Worm (Caenorhabditis elegans) whole organism, young adult: Measurements from ENCODE around the gene str-246.
A peak's percentile ranks its signal among the peaks of the same experiment; 100 is the strongest.
"Not testable (repeated sequence)": the region's sequence is repeated elsewhere in the genome, so short reads cannot be mapped to it uniquely, and the experiment has no call there.

Source experiments
- B0035.1 ChIP-seq: sonication (generic microtip); optimal IDR thresholded peaks from 2 replicates; lab custom pipeline; 2016; ENCODE audit warnings: missing genetic modification characterization, mild to moderate bottlenecking, missing compliant biosample characterization, missing genotype, missing genetic modification reagents
- F23B12.7 ChIP-seq: sonication (generic microtip); optimal IDR thresholded peaks from 2 replicates; lab custom pipeline; 2017; ENCODE audit warnings: missing genetic modification characterization, mild to moderate bottlenecking, missing compliant biosample characterization, antibody characterized with exemption, moderate library complexity; ENCODE audit not compliant: insufficient read depth
- F37B4.10 ChIP-seq: fragments of 200-800 bp; sonication (Bioruptor generic); IDR thresholded peaks from 2 replicates; pipeline ENCODE4 v1.3.6; 2022; ENCODE audit warnings: missing genetic modification characterization, missing compliant biosample characterization
- F39B2.1 ChIP-seq: fragments of 200-800 bp; sonication (Bioruptor generic); IDR thresholded peaks from 2 replicates; pipeline ENCODE4 v1.3.6; 2022; ENCODE audit warnings: missing genetic modification reagents, missing genetic modification characterization, missing compliant biosample characterization
- T26A5.8 ChIP-seq: sonication (generic microtip); optimal IDR thresholded peaks from 2 replicates; lab custom pipeline; 2016; ENCODE audit warnings: missing genetic modification characterization, missing compliant biosample characterization
- Y79H2A.3 ChIP-seq: fragments of 200-800 bp; sonication (Bioruptor generic); conservative IDR thresholded peaks from 2 replicates; pipeline ENCODE4 v1.3.6; 2022; ENCODE audit warnings: missing genetic modification reagents, missing genetic modification characterization, missing compliant biosample characterization
- Y95B8A.8 ChIP-seq: fragments of 200-800 bp; sonication (Bioruptor generic); IDR thresholded peaks from 2 replicates; pipeline ENCODE4 v1.3.6; 2022; ENCODE audit warnings: missing genetic modification reagents, missing genetic modification characterization, missing compliant biosample characterization
- akir-1 ChIP-seq: fragments of 200-800 bp; sonication (Bioruptor generic); optimal IDR thresholded peaks from 2 replicates; lab custom pipeline; 2018; ENCODE audit warnings: mild to moderate bottlenecking, missing genetic modification characterization, moderate library complexity, missing compliant biosample characterization
- atf-7 ChIP-seq: sonication (generic microtip); optimal IDR thresholded peaks from 2 replicates; lab custom pipeline; 2017; ENCODE audit warnings: mild to moderate bottlenecking, missing genetic modification characterization, missing compliant biosample characterization
- attf-3 ChIP-seq: fragments of 200-800 bp; sonication (Bioruptor generic); conservative IDR thresholded peaks from 2 replicates; pipeline ENCODE4 v1.3.6; 2022; ENCODE audit warnings: missing genetic modification reagents, missing genetic modification characterization, missing compliant biosample characterization
- attf-5 ChIP-seq: fragments of 200-800 bp; sonication (Bioruptor generic); optimal IDR thresholded peaks from 2 replicates; lab custom pipeline; 2018; ENCODE audit warnings: mild to moderate bottlenecking, missing genetic modification characterization, missing compliant biosample characterization
- ccch-3 ChIP-seq: fragments of 200-800 bp; sonication (Bioruptor generic); optimal IDR thresholded peaks from 2 replicates; lab custom pipeline; 2018; ENCODE audit warnings: mild to moderate bottlenecking, missing genetic modification characterization, missing compliant biosample characterization
- cebp-1 ChIP-seq, 2 experiments: fragments of 200-800 bp in 1 of 2; sonication (Bioruptor generic) in 1 of 2; sonication (generic microtip) in 1 of 2; IDR thresholded peaks in 1 of 2; optimal IDR thresholded peaks in 1 of 2; 2 replicates each; pipeline versions ENCODE4 v1.3.6 to Lab custom; 2017 to 2022; ENCODE audit warnings: missing compliant biosample characterization in 2 of 2, missing genetic modification characterization in 2 of 2, mild to moderate bottlenecking in 1 of 2, missing genetic modification reagents in 1 of 2, moderate library complexity in 1 of 2
- ceh-100 ChIP-seq: fragments of 200-800 bp; sonication (Bioruptor generic); IDR thresholded peaks from 2 replicates; pipeline ENCODE4 v1.3.6; 2022; ENCODE audit warnings: missing genetic modification reagents, missing genetic modification characterization, missing compliant biosample characterization
- ceh-58 ChIP-seq: fragments of 200-800 bp; sonication (Bioruptor generic); IDR thresholded peaks from 2 replicates; pipeline ENCODE4 v1.3.6; 2022; ENCODE audit warnings: missing genetic modification characterization, missing compliant biosample characterization
- ceh-79 ChIP-seq: sonication (generic microtip); optimal IDR thresholded peaks from 2 replicates; lab custom pipeline; 2017; ENCODE audit warnings: mild to moderate bottlenecking, missing genetic modification characterization, missing compliant biosample characterization
- dox-1 ChIP-seq: fragments of 200-800 bp; sonication (Bioruptor generic); IDR thresholded peaks from 2 replicates; pipeline ENCODE4 v1.3.6; 2022; ENCODE audit warnings: missing genetic modification reagents, missing genetic modification characterization, missing compliant biosample characterization
- dpl-1 ChIP-seq: fragments of 150-350 bp; optimal IDR thresholded peaks from 2 replicates; lab custom pipeline; 2014; ENCODE audit warnings: missing biosample characterization, missing genetic modification reagents, missing genetic modification characterization
- ekl-4 ChIP-seq: fragments of 200-800 bp; sonication (Bioruptor generic); IDR thresholded peaks from 2 replicates; pipeline ENCODE4 v1.3.6; 2022; ENCODE audit warnings: missing genetic modification reagents, missing genetic modification characterization, missing compliant biosample characterization
- gei-17 ChIP-seq: fragments of 200-800 bp; sonication (Bioruptor generic); optimal IDR thresholded peaks from 2 replicates; lab custom pipeline; 2018; ENCODE audit warnings: mild to moderate bottlenecking, missing genetic modification characterization, missing compliant biosample characterization
- hlh-26 ChIP-seq: fragments of 200-800 bp; sonication (Bioruptor generic); conservative IDR thresholded peaks from 2 replicates; pipeline ENCODE4 v1.3.6; 2022; ENCODE audit warnings: missing genetic modification reagents, missing genetic modification characterization, missing compliant biosample characterization
- hmg-1.2 ChIP-seq: fragments of 200-800 bp; sonication (Bioruptor generic); IDR thresholded peaks from 2 replicates; pipeline ENCODE4 v1.3.6; 2022; ENCODE audit warnings: missing genetic modification reagents, missing genetic modification characterization, missing compliant biosample characterization
- hrde-1 ChIP-seq: sonication (generic microtip); optimal IDR thresholded peaks from 2 replicates; lab custom pipeline; 2016; ENCODE audit warnings: missing genetic modification characterization, mild to moderate bottlenecking, missing compliant biosample characterization, moderate library complexity, missing genotype, missing genetic modification reagents, borderline replicate concordance
- hsf-1 ChIP-seq: fragments of 200-800 bp; sonication (Bioruptor generic); IDR thresholded peaks from 2 replicates; pipeline ENCODE4 v1.3.6; 2022; ENCODE audit warnings: missing genetic modification reagents, missing genetic modification characterization, missing compliant biosample characterization
- lin-26 ChIP-seq: fragments of 200-800 bp; sonication (Bioruptor generic); IDR thresholded peaks from 2 replicates; pipeline ENCODE4 v1.3.6; 2022; ENCODE audit warnings: missing genetic modification reagents, missing genetic modification characterization, missing compliant biosample characterization
- lsl-1 ChIP-seq: fragments of 200-800 bp; sonication (Bioruptor generic); optimal IDR thresholded peaks from 2 replicates; lab custom pipeline; 2018; ENCODE audit warnings: mild to moderate bottlenecking, missing genetic modification characterization, moderate library complexity, missing compliant biosample characterization
- mcd-1 ChIP-seq: fragments of 200-800 bp; sonication (Bioruptor generic); IDR thresholded peaks from 2 replicates; pipeline ENCODE4 v1.3.6; 2022; ENCODE audit warnings: missing genetic modification reagents, missing genetic modification characterization, missing compliant biosample characterization
- mes-4 ChIP-seq: sonication (generic microtip); optimal IDR thresholded peaks from 2 replicates; lab custom pipeline; 2016; ENCODE audit warnings: missing genotype, missing genetic modification characterization, missing compliant biosample characterization
- nfya-2 ChIP-seq: fragments of 200-800 bp; sonication (Bioruptor generic); IDR thresholded peaks from 2 replicates; pipeline ENCODE4 v1.3.6; 2022; ENCODE audit warnings: missing genetic modification reagents, missing genetic modification characterization, missing compliant biosample characterization
- nfyb-1 ChIP-seq: fragments of 200-800 bp; sonication (Bioruptor generic); IDR thresholded peaks from 2 replicates; pipeline ENCODE4 v1.3.6; 2022; ENCODE audit warnings: missing genetic modification reagents, missing genetic modification characterization, missing compliant biosample characterization
- nhr-179 ChIP-seq: sonication (generic microtip); optimal IDR thresholded peaks from 2 replicates; lab custom pipeline; 2016; ENCODE audit warnings: mild to moderate bottlenecking, missing genetic modification characterization, missing compliant biosample characterization
- rec-8 ChIP-seq, 2 experiments: sonication (generic microtip); optimal IDR thresholded peaks; 2 replicates each; lab custom pipeline; 2016; ENCODE audit warnings: mild to moderate bottlenecking in 2 of 2, missing genetic modification characterization in 2 of 2, missing genetic modification reagents in 2 of 2, missing genotype in 2 of 2, missing biosample characterization in 1 of 2, missing compliant biosample characterization in 1 of 2, moderate library complexity in 1 of 2
- repo-1 ChIP-seq: sonication (generic microtip); optimal IDR thresholded peaks from 2 replicates; lab custom pipeline; 2017; ENCODE audit warnings: mild to moderate bottlenecking, missing genetic modification characterization, missing compliant biosample characterization
- snpc-3.4 ChIP-seq: sonication (generic microtip); optimal IDR thresholded peaks from 2 replicates; lab custom pipeline; 2017; ENCODE audit warnings: missing genetic modification characterization, mild to moderate bottlenecking, missing compliant biosample characterization, antibody characterized with exemption, moderate library complexity, missing genotype, missing genetic modification reagents
- somi-1 ChIP-seq: fragments of 200-800 bp; sonication (Bioruptor generic); optimal IDR thresholded peaks from 2 replicates; lab custom pipeline; 2018; ENCODE audit warnings: mild to moderate bottlenecking, missing genetic modification characterization, missing compliant biosample characterization
- xnd-1 ChIP-seq: sonication (generic microtip); optimal IDR thresholded peaks from 2 replicates; lab custom pipeline; 2016; ENCODE audit warnings: missing genotype, missing genetic modification reagents, missing genetic modification characterization, missing compliant biosample characterization
- ztf-18 ChIP-seq: sonication (generic microtip); optimal IDR thresholded peaks from 2 replicates; lab custom pipeline; 2016; ENCODE audit warnings: missing genotype, mild to moderate bottlenecking, missing genetic modification characterization, missing compliant biosample characterization
- ztf-22 ChIP-seq: fragments of 200-800 bp; sonication (Bioruptor generic); optimal IDR thresholded peaks from 2 replicates; lab custom pipeline; 2018; ENCODE audit warnings: mild to moderate bottlenecking, missing genetic modification characterization, moderate library complexity, missing compliant biosample characterization
- ztf-26 ChIP-seq: sonication (generic microtip); optimal IDR thresholded peaks from 2 replicates; lab custom pipeline; 2017; ENCODE audit warnings: missing genetic modification characterization, missing compliant biosample characterization
- ztf-3 ChIP-seq: fragments of 200-800 bp; sonication (Bioruptor generic); optimal IDR thresholded peaks from 2 replicates; lab custom pipeline; 2018; ENCODE audit warnings: mild to moderate bottlenecking, missing genetic modification characterization, missing compliant biosample characterization
- ztf-6 ChIP-seq: fragments of 200-800 bp; sonication (Bioruptor generic); IDR thresholded peaks from 2 replicates; pipeline ENCODE4 v1.3.6; 2022; ENCODE audit warnings: missing genetic modification reagents, missing genetic modification characterization, missing compliant biosample characterization

Gene str-246

DNA sequence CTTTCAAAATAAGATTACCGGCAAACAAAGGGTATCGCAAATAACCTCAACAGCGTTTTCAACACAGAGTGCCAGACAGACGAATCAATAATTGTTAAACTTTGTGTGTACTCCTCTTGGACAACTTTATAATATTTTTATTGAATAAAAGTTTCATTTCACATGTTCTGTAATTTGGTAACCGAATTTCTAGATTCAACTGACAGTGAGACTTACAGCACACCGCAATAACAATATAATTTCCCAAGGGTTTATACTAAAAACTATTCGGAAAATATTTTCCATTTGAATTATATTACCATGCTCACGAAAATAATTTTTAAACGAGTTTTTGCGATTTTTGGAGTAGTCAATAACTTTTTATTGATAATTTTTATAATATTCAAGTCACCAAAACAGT lies at the start of gene str-246:
TSS of gene str-246 (plus strand) at position 301 of the 400 bp plus-strand sequence.
- TF ChIP-seq F39B2.1 (GFP tag; lab: Robert Waterston, UW) = no peak
- no peak for TF ChIP-seq hrde-1 (tag; lab: Kevin White, UChicago)
- TF ChIP-seq akir-1 (GFP tag; lab: Kevin White, UChicago) = no peak
- no peak for TF ChIP-seq Y95B8A.8 (GFP tag; lab: Robert Waterston, UW)
- TF ChIP-seq rec-8 (tag; optimal IDR thresholded peaks at IDR 0.05; lab: Kevin White, UChicago) = no peak
- no peak for TF ChIP-seq lin-26 (GFP tag; lab: Robert Waterston, UW)
- no peak for TF ChIP-seq ztf-3
- TF ChIP-seq F23B12.7 (tag; lab: Kevin White, UChicago) = no peak
- no peak for TF ChIP-seq attf-5
- no peak for TF ChIP-seq ztf-22 (GFP tag; lab: Kevin White, UChicago)
- no peak for TF ChIP-seq ccch-3 (GFP tag; lab: Kevin White, UChicago)
- TF ChIP-seq mcd-1 (GFP tag; lab: Robert Waterston, UW) = no peak
- no peak for TF ChIP-seq nhr-179
- no peak for TF ChIP-seq dox-1
- no peak for TF ChIP-seq snpc-3.4 (tag; lab: Kevin White, UChicago)
- TF ChIP-seq ekl-4 (GFP tag; lab: Robert Waterston, UW) = no peak
- TF ChIP-seq atf-7 (tag; lab: Kevin White, UChicago) = no peak
- TF ChIP-seq B0035.1 (tag; lab: Kevin White, UChicago) = no peak
- no peak for TF ChIP-seq nfya-2 (GFP tag; lab: Robert Waterston, UW)
- TF ChIP-seq hsf-1 = no peak

DNA sequence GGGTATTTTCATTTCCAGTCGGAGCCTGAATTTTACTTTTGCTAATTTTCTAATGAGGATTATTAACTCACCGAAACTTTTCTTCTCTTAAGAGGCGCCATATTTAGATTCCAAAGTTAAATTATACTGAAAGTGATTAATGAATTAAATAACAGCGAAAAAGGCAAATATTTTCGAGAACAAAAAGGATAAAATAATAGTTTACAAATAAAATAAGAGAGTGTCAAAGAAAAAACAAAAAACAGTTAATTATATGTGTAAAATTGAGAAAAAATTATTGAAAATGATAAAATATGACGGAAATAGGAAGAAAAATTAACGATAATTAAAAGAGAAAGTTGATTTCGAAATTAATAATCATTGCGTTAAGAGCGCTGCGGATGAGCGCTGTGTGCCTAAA lies 48.2 kb upstream of the str-246 start, which contains the start of gene Y48A6B.8:
TSS of gene Y48A6B.8 (minus strand) at position 101 of the 400 bp plus-strand sequence.
- not testable (repeated sequence) for TF ChIP-seq dpl-1, mes-4, ztf-18
- TF ChIP-seq, all 124 proteins: peak for 0; not testable (repeated sequence) for 124

- TF ChIP-seq lsl-1 (GFP tag; lab: Kevin White, UChicago) (no peak), Y79H2A.3 (GFP tag; lab: Robert Waterston, UW) (no peak)
Measured at ce11 chrIII:11031309-11031708, 46.2 kb upstream of the str-246 start, which contains the start of gene Y48A6B.14. Y48A6B.14 (plus strand) TSS chrIII:11031609.

ce11 chrIII:11032872-11033271 lies 44.6 kb upstream of the str-246 start, which contains the start of gene Y48A6B.9:
Y48A6B.9 (plus strand) TSS chrIII:11033172.
- TF ChIP-seq ztf-26 (tag; lab: Kevin White, UChicago) (no peak), F37B4.10 (GFP tag; lab: Robert Waterston, UW) (no peak)

ce11 chrIII:11036132-11036531 lies 41.4 kb upstream of the str-246 start:
- TF ChIP-seq attf-3 (GFP tag; lab: Robert Waterston, UW) (no peak), rec-8 (tag; optimal IDR thresholded peaks at IDR 0.05; lab: Kevin White, UChicago) (no peak), somi-1 (GFP tag; lab: Kevin White, UChicago) (no peak), nfyb-1 (GFP tag; lab: Robert Waterston, UW) (no peak), ztf-6 (GFP tag; lab: Robert Waterston, UW) (no peak), repo-1 (tag; lab: Kevin White, UChicago) (no peak), ceh-100 (peak; percentile 81), ceh-79 (tag; lab: Kevin White, UChicago) (no peak), ceh-58 (no peak), T26A5.8 (tag; lab: Kevin White, UChicago) (no peak), hlh-26 (GFP tag; lab: Robert Waterston, UW) (no peak), mcd-1 (GFP tag; lab: Robert Waterston, UW) (peak; percentile 86), hmg-1.2 (GFP tag; lab: Robert Waterston, UW) (peak; percentile 100), gei-17 (GFP tag; lab: Kevin White, UChicago) (no peak), snpc-3.4 (tag; lab: Kevin White, UChicago) (peak; percentile 90), cebp-1 (GFP tag; IDR thresholded peaks at IDR 0.05; lab: Robert Waterston, UW) (0 out of 2 replicates have a peak, but pooled peaks have one; percentile 26), cebp-1 (tag; optimal IDR thresholded peaks at IDR 0.05; lab: Kevin White, UChicago) (peak; percentile 69), xnd-1 (tag; lab: Kevin White, UChicago) (peak; percentile 64)
